Worm (Caenorhabditis elegans) whole organism, mixed stage, embryonic: Measurements from ENCODE around the gene Y41C4A.6.

Experiments
- cnd-1 ChIP-seq: fragments of 200-800 bp; sonication (Bioruptor generic); optimal IDR thresholded peaks from 2 replicates; lab custom pipeline; 2018; ENCODE audit warnings: mild to moderate bottlenecking, missing genetic modification characterization, missing compliant biosample characterization
- elt-1 ChIP-seq: sonication (generic microtip); optimal IDR thresholded peaks from 2 replicates; lab custom pipeline; 2017; ENCODE audit warnings: missing genetic modification characterization, mild to moderate bottlenecking, missing compliant biosample characterization, antibody characterized with exemption, moderate library complexity, borderline replicate concordance; ENCODE audit not compliant: insufficient read depth
- ham-2 ChIP-seq: fragments of 200-800 bp; sonication (Bioruptor generic); optimal IDR thresholded peaks from 2 replicates; lab custom pipeline; 2018; ENCODE audit warnings: mild to moderate bottlenecking, missing genetic modification characterization, missing compliant biosample characterization
- hlh-1 ChIP-seq: fragments of 150-350 bp; optimal IDR thresholded peaks from 2 replicates; lab custom pipeline; 2014; ENCODE audit warnings: missing biosample characterization, missing genetic modification reagents, missing genetic modification characterization
- lsy-2 ChIP-seq: fragments of 150-350 bp; optimal IDR thresholded peaks from 2 replicates; lab custom pipeline; 2014; ENCODE audit warnings: missing biosample characterization, missing genetic modification characterization
- mep-1 ChIP-seq: fragments of 150-350 bp; optimal IDR thresholded peaks from 2 replicates; lab custom pipeline; 2017; ENCODE audit warnings: missing biosample characterization, missing genetic modification reagents, missing genetic modification characterization, inconsistent platforms
- pha-4 ChIP-seq: fragments of 150-350 bp; optimal IDR thresholded peaks from 2 replicates; lab custom pipeline; 2018; ENCODE audit warnings: missing biosample characterization, missing genetic modification reagents, missing genetic modification characterization
- snpc-4 ChIP-seq: fragments of 150-350 bp; optimal IDR thresholded peaks from 2 replicates; lab custom pipeline; 2014; ENCODE audit warnings: missing biosample characterization, missing genetic modification characterization
- unc-39 ChIP-seq: fragments of 150-350 bp; optimal IDR thresholded peaks from 2 replicates; lab custom pipeline; 2014; ENCODE audit warnings: missing biosample characterization, missing genetic modification characterization
- ztf-11 ChIP-seq: fragments of 150-350 bp; optimal IDR thresholded peaks from 2 replicates; lab custom pipeline; 2014; ENCODE audit warnings: missing biosample characterization, missing genetic modification characterization

DNA sequence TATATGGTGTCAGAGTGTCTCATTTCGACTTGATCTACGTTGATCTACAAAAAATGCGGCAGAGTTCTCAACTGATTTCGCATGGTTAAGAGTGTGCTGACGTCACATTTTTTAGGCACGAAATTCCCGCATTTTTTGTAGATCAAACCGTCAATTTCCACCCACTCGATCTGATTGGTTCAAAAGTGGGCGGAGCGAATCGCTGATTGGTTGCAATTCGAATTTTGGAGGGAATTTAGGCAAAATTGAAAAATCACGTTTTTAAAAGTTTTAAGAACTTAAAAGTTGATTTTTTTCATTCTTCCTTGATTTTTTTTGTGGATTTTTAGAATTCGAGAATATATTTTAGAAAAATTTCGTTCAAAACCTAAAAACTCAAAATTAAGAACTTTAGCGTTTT lies 40.0 kb upstream of the Y41C4A.6 start:
- no peak for TF ChIP-seq elt-1 (tag; lab: Kevin White, UChicago)
- TF ChIP-seq snpc-4 (tag; lab: Kevin White, UChicago) = no peak
- TF ChIP-seq lsy-2 = no peak
- TF ChIP-seq unc-39 = no peak
- TF ChIP-seq pha-4 (tag; lab: Kevin White, UChicago) = no peak
- no peak for TF ChIP-seq ham-2
- no peak for TF ChIP-seq cnd-1
- no peak for TF ChIP-seq mep-1
- TF ChIP-seq hlh-1 (tag; lab: Kevin White, UChicago) = no peak
- no peak for TF ChIP-seq ztf-11 (tag; lab: Kevin White, UChicago)
